Worm (Caenorhabditis elegans) whole organism, L4 larva: ENCODE data around the gene warf-1.
"Not testable (repeated sequence)": the region's sequence is repeated elsewhere in the genome, so short reads cannot be mapped to it uniquely, and the experiment has no call there.

ENCODE experiments used
- F49E8.2 ChIP-seq: sonication (generic microtip); optimal IDR thresholded peaks from 2 replicates; lab custom pipeline; 2016; ENCODE audit warnings: missing compliant biosample characterization, mild to moderate bottlenecking, missing genetic modification characterization, borderline replicate concordance
- R02D3.7 ChIP-seq: fragments of 150-350 bp; sonication (generic microtip); optimal IDR thresholded peaks from 3 replicates; lab custom pipeline; 2014; ENCODE audit warnings: missing biosample characterization, missing genetic modification characterization
- aha-1 ChIP-seq: fragments of 150-350 bp; peaks from one replicate; lab custom pipeline; 2014; ENCODE audit warnings: missing biosample characterization, missing genetic modification characterization
- attf-4 ChIP-seq: sonication (generic microtip); optimal IDR thresholded peaks from 3 replicates; lab custom pipeline; 2017; ENCODE audit warnings: missing biosample characterization, missing genetic modification characterization
- ceh-62 ChIP-seq: sonication (generic microtip); optimal IDR thresholded peaks from 2 replicates; lab custom pipeline; 2017; ENCODE audit warnings: missing biosample characterization, missing genetic modification characterization
- ceh-82 ChIP-seq: sonication (generic microtip); optimal IDR thresholded peaks from 2 replicates; lab custom pipeline; 2017; ENCODE audit warnings: missing biosample characterization, missing genetic modification characterization
- ces-1 ChIP-seq: fragments of 150-350 bp; sonication (generic microtip); optimal IDR thresholded peaks from 4 replicates; lab custom pipeline; 2014; ENCODE audit warnings: missing biosample characterization, missing genetic modification reagents, missing genetic modification characterization
- daf-8 ChIP-seq: fragments of 200-800 bp; sonication (Bioruptor generic); IDR thresholded peaks from 2 replicates; pipeline ENCODE4 v1.3.6; 2022; ENCODE audit warnings: missing genetic modification characterization, missing compliant biosample characterization
- duxl-1 ChIP-seq: sonication (generic microtip); optimal IDR thresholded peaks from 2 replicates; lab custom pipeline; 2016; ENCODE audit warnings: mild to moderate bottlenecking, missing genetic modification characterization, moderate library complexity, missing compliant biosample characterization; ENCODE audit not compliant: poor library complexity
- fkh-10 ChIP-seq: fragments of 150-350 bp; optimal IDR thresholded peaks from 2 replicates; lab custom pipeline; 2014; ENCODE audit warnings: missing biosample characterization, missing genetic modification reagents, missing genetic modification characterization
- hmg-1.1 ChIP-seq: fragments of 200-800 bp; sonication (Bioruptor generic); IDR thresholded peaks from 2 replicates; pipeline ENCODE4 v1.3.6; 2022; ENCODE audit warnings: missing genetic modification reagents, missing genetic modification characterization, missing compliant biosample characterization
- jun-1 ChIP-seq: fragments of 150-350 bp; optimal IDR thresholded peaks from 2 replicates; lab custom pipeline; 2014; ENCODE audit warnings: missing biosample characterization, missing genetic modification reagents, missing genetic modification characterization
- lin-29 ChIP-seq: fragments of 200-800 bp; sonication (Bioruptor generic); IDR thresholded peaks from 2 replicates; pipeline ENCODE4 v1.3.6; 2022; ENCODE audit warnings: missing genetic modification reagents, missing genetic modification characterization, missing compliant biosample characterization
- lin-39 ChIP-seq: fragments of 150-350 bp; optimal IDR thresholded peaks from 2 replicates; lab custom pipeline; 2014; ENCODE audit warnings: missing biosample characterization, missing genetic modification reagents, missing genetic modification characterization
- madf-5 ChIP-seq, 2 experiments: fragments of 200-800 bp; sonication (Bioruptor generic); IDR thresholded peaks; 2 replicates each; pipeline ENCODE4 v1.3.6; 2022; ENCODE audit warnings: missing compliant biosample characterization in 2 of 2, missing genetic modification characterization in 2 of 2
- mes-2 ChIP-seq: sonication (generic microtip); optimal IDR thresholded peaks from 2 replicates; lab custom pipeline; 2016; ENCODE audit warnings: missing genotype, mild to moderate bottlenecking, missing genetic modification characterization, missing compliant biosample characterization; ENCODE audit not compliant: poor library complexity, severe bottlenecking
- nhr-111 ChIP-seq: fragments of 200-800 bp; sonication (Bioruptor generic); optimal IDR thresholded peaks from 2 replicates; lab custom pipeline; 2018; ENCODE audit warnings: mild to moderate bottlenecking, missing genetic modification characterization, missing compliant biosample characterization
- nhr-237 ChIP-seq: sonication (generic microtip); optimal IDR thresholded peaks from 2 replicates; lab custom pipeline; 2017; ENCODE audit warnings: missing biosample characterization, missing genetic modification characterization
- nhr-41 ChIP-seq: fragments of 200-800 bp; sonication (Bioruptor generic); IDR thresholded peaks from 2 replicates; pipeline ENCODE4 v1.3.6; 2022; ENCODE audit warnings: missing genetic modification reagents, missing genetic modification characterization, missing compliant biosample characterization
- nhr-6 ChIP-seq: fragments of 150-350 bp; optimal IDR thresholded peaks from 2 replicates; lab custom pipeline; 2014; ENCODE audit warnings: missing biosample characterization, missing genetic modification characterization
- nhr-76 ChIP-seq: fragments of 150-350 bp; optimal IDR thresholded peaks from 2 replicates; lab custom pipeline; 2014; ENCODE audit warnings: missing biosample characterization, missing genetic modification characterization
- sdz-12 ChIP-seq: fragments of 200-800 bp; sonication (Bioruptor generic); optimal IDR thresholded peaks from 2 replicates; lab custom pipeline; 2018; ENCODE audit warnings: mild to moderate bottlenecking, missing genetic modification characterization, missing compliant biosample characterization
- skn-1 ChIP-seq: fragments of 150-350 bp; optimal IDR thresholded peaks from 2 replicates; lab custom pipeline; 2014; ENCODE audit warnings: missing biosample characterization, missing genetic modification characterization
- unc-62 ChIP-seq, 3 experiments: fragments of 150-350 bp in 1 of 3; sonication (generic microtip); optimal IDR thresholded peaks in 2 of 3; peaks in 1 of 3; 1 replicate in 1 of 3; 2 replicates in 2 of 3; lab custom pipeline; 2014 to 2017; ENCODE audit warnings: missing biosample characterization in 3 of 3, missing genetic modification characterization in 3 of 3, missing genetic modification reagents in 3 of 3, missing genotype in 1 of 3
- zag-1 ChIP-seq: fragments of 150-350 bp; optimal IDR thresholded peaks from 2 replicates; lab custom pipeline; 2014; ENCODE audit warnings: missing biosample characterization, missing genetic modification characterization
- ztf-7 ChIP-seq: fragments of 150-350 bp; optimal IDR thresholded peaks from 2 replicates; lab custom pipeline; 2014; ENCODE audit warnings: missing biosample characterization, missing genetic modification characterization

Gene warf-1

ce11 chrIV:7634578-7634977, at the start of gene warf-1:
TSS of gene warf-1 (plus strand) at chrIV:7634786.
- TF ChIP-seq nhr-237, attf-4, F49E8.2 (tag; lab: Kevin White, UChicago): not testable (repeated sequence)

ce11 chrIV:7585273-7585882, 49.2 kb upstream of the warf-1 start:
- TF ChIP-seq fkh-10 (GFP tag; lab: Kevin White, UChicago), result no peak
- TF ChIP-seq aha-1 (tag; lab: Kevin White, UChicago), result peak; percentile 86
- TF ChIP-seq hmg-1.1 (GFP tag; lab: Robert Waterston, UW), result peak; percentile 39; the same call in 1 of the 2 replicates
- no peak for TF ChIP-seq duxl-1 (tag; lab: Kevin White, UChicago)

DNA sequence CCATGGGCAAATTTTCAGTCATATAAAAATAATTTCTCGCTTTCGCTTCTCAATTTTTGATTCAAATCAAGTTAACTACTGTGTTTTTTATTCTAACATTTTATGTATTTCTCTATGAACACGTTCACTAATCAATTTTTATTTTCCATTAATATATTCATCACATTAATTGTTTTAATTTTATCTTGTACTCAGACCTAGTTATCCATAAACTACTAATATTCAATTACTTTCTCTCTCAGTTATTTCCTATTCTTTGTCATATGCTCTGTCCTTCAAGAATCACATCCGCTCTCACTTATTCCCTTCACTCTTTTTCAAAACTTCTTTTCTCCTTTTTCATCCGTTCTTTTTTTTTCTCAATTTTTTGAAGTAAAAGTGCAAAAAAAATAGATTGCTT, 47.6 kb upstream of the warf-1 start:
- TF ChIP-seq R02D3.7, result no peak
- no peak for TF ChIP-seq madf-5 (GFP tag; IDR thresholded peaks at IDR 0.05; lab: Robert Waterston, UW)
- no peak for TF ChIP-seq aha-1 (tag; lab: Kevin White, UChicago)
- TF ChIP-seq ces-1 (GFP tag; lab: Kevin White, UChicago), result peak; percentile 61
- TF ChIP-seq fkh-10 (GFP tag; lab: Kevin White, UChicago), result peak; percentile 50
- no peak for TF ChIP-seq nhr-6 (tag; lab: Kevin White, UChicago)
- TF ChIP-seq, all 104 proteins: peak for 2

- TF ChIP-seq unc-62 (GFP tag; optimal IDR thresholded peaks at IDR 0.05 in 1 of 2; lab: Kevin White, UChicago), result peak in 1 of 2 experiments; percentile 61
- TF ChIP-seq unc-62 (tag; optimal IDR thresholded peaks at IDR 0.05; lab: Kevin White, UChicago), result no peak
- no peak for TF ChIP-seq nhr-111 (GFP tag; lab: Kevin White, UChicago)
- TF ChIP-seq, all 104 proteins: peak for 1
Observed at ce11 chrIV:7588631-7589030, 46.0 kb upstream of the warf-1 start, which contains the start of gene cla-1. TSS of gene cla-1 (plus strand) at chrIV:7588931.

DNA sequence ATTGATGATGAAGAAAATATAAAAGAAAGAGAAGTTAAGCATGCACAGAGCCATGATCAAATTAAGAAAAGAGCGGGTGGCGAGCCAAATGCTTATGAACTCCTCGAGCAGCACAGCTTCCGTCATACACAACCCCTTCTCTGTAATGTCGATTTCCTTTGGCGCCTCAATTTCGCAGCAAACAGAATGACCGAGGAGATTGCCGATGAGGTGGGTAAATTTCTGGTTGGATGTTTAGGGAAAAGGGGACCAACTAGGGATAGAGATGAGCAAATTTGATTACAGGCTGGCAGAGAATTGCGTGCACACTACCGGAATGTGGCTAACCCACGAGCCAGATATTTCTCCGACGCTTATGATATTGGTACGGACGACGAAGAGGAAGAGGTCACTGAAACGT, 29.2 kb upstream of the warf-1 start:
- no peak for TF ChIP-seq zag-1
- no peak for TF ChIP-seq skn-1 (tag; lab: Kevin White, UChicago)
- TF ChIP-seq unc-62 (GFP tag; optimal IDR thresholded peaks at IDR 0.05 in 1 of 2; lab: Kevin White, UChicago), result peak in 1 of 2 experiments; percentile 89
- no peak for TF ChIP-seq unc-62 (tag; optimal IDR thresholded peaks at IDR 0.05; lab: Kevin White, UChicago)
- no peak for TF ChIP-seq R02D3.7
- no peak for TF ChIP-seq nhr-76 (tag; lab: Kevin White, UChicago)

DNA sequence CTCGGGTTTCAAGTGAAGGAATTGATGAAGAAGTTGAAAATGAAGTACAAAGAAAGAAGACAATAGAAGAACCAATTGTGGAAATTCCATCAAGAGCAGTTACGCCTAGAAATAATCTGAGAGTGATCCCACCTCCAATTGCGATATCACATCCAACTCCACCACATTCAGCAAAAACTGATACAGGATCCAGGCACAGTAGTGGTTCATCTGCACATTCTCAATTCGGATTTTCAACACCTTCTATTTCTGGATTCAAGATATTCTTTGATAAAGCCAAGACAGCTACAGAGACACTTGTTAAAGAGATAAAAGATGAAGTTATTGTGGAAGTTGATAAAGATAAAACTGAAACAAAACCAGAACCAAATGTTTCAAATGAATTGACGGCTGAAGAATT, 26.5 kb upstream of the warf-1 start:
- TF ChIP-seq lin-29 (GFP tag; lab: Robert Waterston, UW), result no peak
- peak in 1 of 2 experiments; percentile 90 for TF ChIP-seq unc-62 (GFP tag; optimal IDR thresholded peaks at IDR 0.05 in 1 of 2; lab: Kevin White, UChicago)
- no peak for TF ChIP-seq unc-62 (tag; optimal IDR thresholded peaks at IDR 0.05; lab: Kevin White, UChicago)
- no peak for TF ChIP-seq mes-2 (tag; lab: Kevin White, UChicago)
- TF ChIP-seq daf-8, result no peak
- TF ChIP-seq, all 104 proteins: peak for 1

DNA sequence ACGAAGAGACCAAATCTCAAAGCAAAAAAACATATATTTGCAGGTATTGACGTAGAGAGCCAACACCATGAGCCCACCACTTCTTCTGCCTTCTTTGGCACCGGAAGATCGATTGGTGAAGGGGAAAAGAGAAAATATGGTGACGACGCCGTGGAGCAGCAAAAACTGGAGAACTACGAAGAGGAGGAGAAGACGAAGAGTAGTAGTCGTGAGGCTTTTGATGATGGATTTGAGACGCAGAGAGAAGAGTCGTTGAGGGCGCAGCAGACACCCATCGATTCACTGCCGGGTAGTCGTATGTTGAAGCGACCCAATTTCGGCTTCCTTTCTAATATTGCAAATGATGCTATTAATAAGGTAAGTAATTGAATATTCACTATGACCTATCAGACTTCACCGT, 23.2 kb upstream of the warf-1 start:
- TF ChIP-seq ceh-82 (tag; lab: Kevin White, UChicago) (no peak), sdz-12 (GFP tag; lab: Kevin White, UChicago) (no peak), unc-62 (GFP tag; optimal IDR thresholded peaks at IDR 0.05 in 1 of 2; lab: Kevin White, UChicago) (peak in 1 of 2 experiments; percentile 75), unc-62 (tag; optimal IDR thresholded peaks at IDR 0.05; lab: Kevin White, UChicago) (no peak), jun-1 (tag; lab: Kevin White, UChicago) (no peak), ceh-62 (tag; lab: Kevin White, UChicago) (no peak), nhr-41 (GFP tag; lab: Robert Waterston, UW) (no peak), lin-39 (tag; lab: Kevin White, UChicago) (no peak), hmg-1.1 (GFP tag; lab: Robert Waterston, UW) (peak; percentile 40; the same call in 1 of the 2 replicates), ztf-7 (tag; lab: Kevin White, UChicago) (no peak)
